Worm (Caenorhabditis elegans) whole organism, mixed stage, embryonic: ENCODE data around the gene str-233.

ENCODE experiments used
- drap-1 ChIP-seq: fragments of 200-800 bp; sonication (Bioruptor generic); optimal IDR thresholded peaks from 3 replicates; lab custom pipeline; 2018; ENCODE audit warnings: mild to moderate bottlenecking, missing genetic modification characterization, missing compliant biosample characterization
- elt-1 ChIP-seq: sonication (generic microtip); optimal IDR thresholded peaks from 2 replicates; lab custom pipeline; 2017; ENCODE audit warnings: missing genetic modification characterization, mild to moderate bottlenecking, missing compliant biosample characterization, antibody characterized with exemption, moderate library complexity, borderline replicate concordance; ENCODE audit not compliant: insufficient read depth
- elt-3 ChIP-seq: fragments of 150-350 bp; optimal IDR thresholded peaks from 2 replicates; lab custom pipeline; 2014; ENCODE audit warnings: missing biosample characterization, missing genetic modification characterization
- lin-13 ChIP-seq: fragments of 150-350 bp; optimal IDR thresholded peaks from 2 replicates; lab custom pipeline; 2014; ENCODE audit warnings: missing biosample characterization, missing genetic modification characterization
- lsy-2 ChIP-seq: fragments of 150-350 bp; optimal IDR thresholded peaks from 2 replicates; lab custom pipeline; 2014; ENCODE audit warnings: missing biosample characterization, missing genetic modification characterization
- mep-1 ChIP-seq: fragments of 150-350 bp; optimal IDR thresholded peaks from 2 replicates; lab custom pipeline; 2017; ENCODE audit warnings: missing biosample characterization, missing genetic modification reagents, missing genetic modification characterization, inconsistent platforms
- nhr-12 ChIP-seq: fragments of 150-350 bp; optimal IDR thresholded peaks from 2 replicates; lab custom pipeline; 2014; ENCODE audit warnings: missing biosample characterization, missing genetic modification characterization
- nhr-237 ChIP-seq: fragments of 150-350 bp; optimal IDR thresholded peaks from 2 replicates; lab custom pipeline; 2014; ENCODE audit warnings: missing biosample characterization, missing genetic modification characterization
- nhr-28 ChIP-seq: fragments of 150-350 bp; optimal IDR thresholded peaks from 2 replicates; lab custom pipeline; 2014; ENCODE audit warnings: missing biosample characterization, missing genetic modification characterization
- nhr-76 ChIP-seq: sonication (generic microtip); optimal IDR thresholded peaks from 2 replicates; lab custom pipeline; 2017; ENCODE audit warnings: missing biosample characterization, missing genetic modification characterization
- pha-4 ChIP-seq: fragments of 150-350 bp; optimal IDR thresholded peaks from 2 replicates; lab custom pipeline; 2018; ENCODE audit warnings: missing biosample characterization, missing genetic modification reagents, missing genetic modification characterization
- unc-120 ChIP-seq: sonication (generic microtip); optimal IDR thresholded peaks from 2 replicates; lab custom pipeline; 2017; ENCODE audit warnings: missing genetic modification characterization, missing compliant biosample characterization; ENCODE audit not compliant: poor library complexity, severe bottlenecking
- unc-62 ChIP-seq: fragments of 150-350 bp; optimal IDR thresholded peaks from 2 replicates; lab custom pipeline; 2014; ENCODE audit warnings: missing biosample characterization, missing genetic modification reagents, missing genetic modification characterization
- ztf-11 ChIP-seq: fragments of 150-350 bp; optimal IDR thresholded peaks from 2 replicates; lab custom pipeline; 2014; ENCODE audit warnings: missing biosample characterization, missing genetic modification characterization

ce11 chrV:15969653-15970052 is 39.8 kb downstream of the str-233 start, which contains the start of gene F36G9.7:
- no peak for TF ChIP-seq mep-1 (tag; lab: Kevin White, UChicago)
- no peak for TF ChIP-seq nhr-237 (tag; lab: Kevin White, UChicago)
- no peak for TF ChIP-seq pha-4
- TF ChIP-seq unc-62 (GFP tag; lab: Kevin White, UChicago): no peak
- no peak for TF ChIP-seq nhr-28 (tag; lab: Kevin White, UChicago)
- TF ChIP-seq ztf-11 (tag; lab: Kevin White, UChicago): no peak
- TF ChIP-seq unc-120: no peak
- TF ChIP-seq lsy-2 (tag; lab: Kevin White, UChicago): no peak
- TF ChIP-seq drap-1 (GFP tag; lab: Kevin White, UChicago): no peak
- TF ChIP-seq lin-13 (tag; lab: Kevin White, UChicago): no peak
- no peak for TF ChIP-seq nhr-12 (tag; lab: Kevin White, UChicago)
- TF ChIP-seq elt-1 (tag; lab: Kevin White, UChicago): no peak
- TF ChIP-seq nhr-76 (tag; lab: Kevin White, UChicago): no peak
- no peak for TF ChIP-seq elt-3 (tag; lab: Kevin White, UChicago)
